Fruit fly (Drosophila melanogaster): Measurements from ENCODE around the gene ND-20L.

DNA sequence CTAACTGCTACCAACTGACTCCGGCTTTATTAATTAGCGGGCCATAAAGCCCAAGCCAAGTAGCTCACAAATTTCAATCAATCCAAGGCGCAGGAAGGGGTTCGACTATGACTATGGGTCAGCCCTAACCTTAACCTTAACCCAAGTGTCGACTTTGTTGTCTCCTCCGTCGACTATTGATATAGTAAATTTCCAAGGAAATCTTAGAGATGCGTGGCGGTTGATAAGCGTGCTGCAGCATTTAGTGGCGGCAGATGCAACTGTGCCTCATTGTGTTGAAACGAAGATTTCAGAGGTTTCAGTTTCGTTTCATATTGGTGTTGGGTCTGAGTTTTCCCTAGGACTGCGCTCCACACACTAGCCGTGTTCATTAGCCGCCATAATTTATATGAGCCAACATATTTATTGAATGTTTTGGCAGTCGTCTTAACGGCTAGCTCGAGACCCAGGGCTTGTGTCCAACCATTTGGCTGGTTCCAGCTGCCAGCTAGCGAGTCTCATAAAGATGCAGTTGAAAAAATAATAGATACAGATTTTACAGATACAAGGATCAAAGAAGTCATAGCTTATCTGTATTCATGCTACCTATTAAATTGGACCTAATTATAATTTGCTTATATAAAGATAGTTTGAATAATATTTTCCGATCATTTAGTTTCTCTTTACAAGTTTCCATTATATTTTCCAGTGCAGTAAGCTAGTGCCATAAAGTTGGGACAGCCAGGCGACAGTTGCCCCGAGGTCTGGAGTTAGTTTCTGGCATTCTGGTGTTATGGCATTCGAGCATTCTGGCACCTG is 31.9 kb downstream of the ND-20L start:
- TF ChIP-seq ken (GFP tag; IDR thresholded peaks at IDR 0.05) (no peak), Bteb2 (GFP tag; optimal IDR thresholded peaks at IDR 0.05) (no peak), CG14965 (GFP tag; optimal IDR thresholded peaks at IDR 0.05; ENCODE audit: borderline replicate concordance) (no peak), org-1 (GFP tag; optimal IDR thresholded peaks at IDR 0.05) (no peak), grau (tag; optimal IDR thresholded peaks at IDR 0.05) (peak; percentile 23)
